Fruit fly (Drosophila melanogaster) whole organism, embryonic: Measurements from ENCODE around the gene tj.
A peak's percentile ranks its signal among the peaks of the same experiment; 100 is the strongest.

Experiments
- Blimp-1 ChIP-seq: fragments of 200-800 bp; sonication (Bioruptor generic); optimal IDR thresholded peaks from 3 replicates; lab custom pipeline; 2018; ENCODE audit warnings: missing biosample characterization, missing genetic modification characterization, mild to moderate bottlenecking, moderate library complexity, missing genetic modification reagents
- CG12236 ChIP-seq: fragments of 200-800 bp; sonication (Bioruptor generic); optimal IDR thresholded peaks from 2 replicates; lab custom pipeline; 2016; ENCODE audit warnings: missing biosample characterization, missing genetic modification characterization
- CG1233 ChIP-seq: fragments of 200-800 bp; sonication (Bioruptor generic); optimal IDR thresholded peaks from 4 replicates; lab custom pipeline; 2018; ENCODE audit warnings: missing biosample characterization, mild to moderate bottlenecking, missing genetic modification characterization
- CG15514 ChIP-seq: fragments of 200-800 bp; sonication (Bioruptor generic); optimal IDR thresholded peaks from 3 replicates; lab custom pipeline; 2017; ENCODE audit warnings: missing biosample characterization, missing genetic modification characterization, mild to moderate bottlenecking, moderate library complexity, missing genetic modification reagents
- CG1602 ChIP-seq: fragments of 200-800 bp; sonication (Bioruptor generic); optimal IDR thresholded peaks from 3 replicates; lab custom pipeline; 2016; ENCODE audit warnings: missing biosample characterization, missing genetic modification characterization
- CG16779 ChIP-seq: fragments of 200-800 bp; sonication (Bioruptor generic); IDR thresholded peaks from 2 replicates; pipeline ENCODE4 v1.3.6; 2022; ENCODE audit warnings: missing biosample characterization, missing genetic modification characterization
- CG17186 ChIP-seq: fragments of 200-800 bp; sonication (Bioruptor generic); optimal IDR thresholded peaks from 3 replicates; lab custom pipeline; 2017; ENCODE audit warnings: missing biosample characterization, missing genetic modification reagents, missing genetic modification characterization
- CG1832 ChIP-seq: fragments of 200-800 bp; sonication (Bioruptor generic); optimal IDR thresholded peaks from 2 replicates; lab custom pipeline; 2017; ENCODE audit warnings: missing biosample characterization, mild to moderate bottlenecking, missing genetic modification characterization, inconsistent platforms
- CG2199 ChIP-seq: fragments of 200-800 bp; sonication (Bioruptor generic); IDR thresholded peaks from 3 replicates; pipeline ENCODE4 v1.3.6; 2022; ENCODE audit warnings: missing biosample characterization, missing genetic modification characterization
- CG30020 ChIP-seq: fragments of 200-800 bp; optimal IDR thresholded peaks from 2 replicates; lab custom pipeline; 2019; ENCODE audit warnings: missing biosample characterization, mild to moderate bottlenecking, missing genetic modification characterization, moderate library complexity
- CG30431 ChIP-seq: fragments of 200-800 bp; sonication (Bioruptor generic); optimal IDR thresholded peaks from 2 replicates; lab custom pipeline; 2017; ENCODE audit warnings: missing biosample characterization, missing genetic modification characterization
- CG3407 ChIP-seq: fragments of 200-800 bp; sonication (Bioruptor generic); optimal IDR thresholded peaks from 2 replicates; lab custom pipeline; 2018; ENCODE audit warnings: missing biosample characterization, mild to moderate bottlenecking, missing genetic modification characterization
- CG34422 ChIP-seq: fragments of 200-800 bp; sonication (Bioruptor generic); IDR thresholded peaks from 3 replicates; pipeline ENCODE4 v1.3.6; 2022; ENCODE audit warnings: missing biosample characterization, missing genetic modification characterization
- CG3847 ChIP-seq: fragments of 200-800 bp; sonication (Bioruptor generic); IDR thresholded peaks from 2 replicates; pipeline ENCODE4 v1.3.6; 2022; ENCODE audit warnings: missing biosample characterization, missing genetic modification characterization
- CG4328 ChIP-seq: fragments of 200-800 bp; sonication (Bioruptor generic); optimal IDR thresholded peaks from 3 replicates; lab custom pipeline; 2017; ENCODE audit warnings: missing biosample characterization, missing genetic modification reagents, missing genetic modification characterization
- CG6689 ChIP-seq: fragments of 200-800 bp; sonication (Bioruptor generic); IDR thresholded peaks from 2 replicates; pipeline ENCODE4 v1.3.6; 2022; ENCODE audit warnings: missing biosample characterization, missing genetic modification characterization
- CG6813 ChIP-seq: fragments of 200-800 bp; sonication (Bioruptor generic); optimal IDR thresholded peaks from 2 replicates; lab custom pipeline; 2017; ENCODE audit warnings: missing biosample characterization, missing genetic modification characterization, mild to moderate bottlenecking, moderate library complexity, missing genetic modification reagents
- CG6854 ChIP-seq: fragments of 200-800 bp; sonication (Bioruptor generic); optimal IDR thresholded peaks from 3 replicates; lab custom pipeline; 2017; ENCODE audit warnings: missing biosample characterization, mild to moderate bottlenecking, missing genetic modification characterization
- CG7963 ChIP-seq: fragments of 200-800 bp; sonication (Bioruptor generic); IDR thresholded peaks from 3 replicates; pipeline ENCODE4 v1.3.6; 2022; ENCODE audit warnings: missing biosample characterization, missing genetic modification characterization; ENCODE audit not compliant: partially characterized antibody
- CG7987 ChIP-seq: fragments of 200-800 bp; sonication (Bioruptor generic); optimal IDR thresholded peaks from 2 replicates; lab custom pipeline; 2018; ENCODE audit warnings: missing biosample characterization, mild to moderate bottlenecking, missing genetic modification characterization, moderate library complexity
- CG9797 ChIP-seq: fragments of 200-800 bp; sonication (Bioruptor generic); optimal IDR thresholded peaks from 3 replicates; lab custom pipeline; 2018; ENCODE audit warnings: missing biosample characterization, mild to moderate bottlenecking, missing genetic modification characterization
- Chrac-16 ChIP-seq: fragments of 200-800 bp; sonication (Bioruptor generic); optimal IDR thresholded peaks from 3 replicates; lab custom pipeline; 2016; ENCODE audit warnings: missing biosample characterization, missing genetic modification characterization
- Doc2 ChIP-seq: fragments of 200-800 bp; sonication (Bioruptor generic); IDR thresholded peaks from 2 replicates; pipeline ENCODE4 v1.3.6; 2022; ENCODE audit warnings: missing biosample characterization, missing genetic modification characterization
- Doc3 ChIP-seq: fragments of 200-800 bp; sonication (Bioruptor generic); IDR thresholded peaks from 3 replicates; pipeline ENCODE4 v1.3.6; 2022; ENCODE audit warnings: missing biosample characterization, missing genetic modification characterization; ENCODE audit not compliant: partially characterized antibody
- Drgx ChIP-seq: fragments of 200-800 bp; sonication (Bioruptor generic); IDR thresholded peaks from 2 replicates; pipeline ENCODE4 v1.3.6; 2022; ENCODE audit warnings: missing biosample characterization, missing genetic modification characterization
- Ets97D ChIP-seq: fragments of 200-800 bp; sonication (Bioruptor generic); optimal IDR thresholded peaks from 3 replicates; lab custom pipeline; 2016; ENCODE audit warnings: missing biosample characterization, missing genetic modification characterization
- Gug ChIP-seq: fragments of 200-800 bp; sonication (Bioruptor generic); IDR thresholded peaks from 4 replicates; pipeline ENCODE4 v1.3.6; 2022; ENCODE audit warnings: missing biosample characterization, missing genetic modification characterization
- HHEX ChIP-seq: fragments of 200-800 bp; sonication (Bioruptor generic); optimal IDR thresholded peaks from 3 replicates; lab custom pipeline; 2017; ENCODE audit warnings: missing biosample characterization, mild to moderate bottlenecking, missing genetic modification characterization, missing genetic modification reagents
- HLH54F ChIP-seq: fragments of 200-800 bp; sonication (Bioruptor generic); optimal IDR thresholded peaks from 3 replicates; lab custom pipeline; 2016; ENCODE audit warnings: missing biosample characterization, missing genetic modification characterization
- HmgD ChIP-seq: fragments of 200-800 bp; sonication (Bioruptor generic); optimal IDR thresholded peaks from 3 replicates; lab custom pipeline; 2016; ENCODE audit warnings: missing biosample characterization, missing genetic modification characterization
- Meics ChIP-seq: fragments of 200-800 bp; sonication (Bioruptor generic); optimal IDR thresholded peaks from 2 replicates; lab custom pipeline; 2017; ENCODE audit warnings: missing biosample characterization, mild to moderate bottlenecking, missing genetic modification characterization
- Myb ChIP-seq: fragments of 200-800 bp; sonication (Bioruptor generic); optimal IDR thresholded peaks from 2 replicates; lab custom pipeline; 2016; ENCODE audit warnings: missing biosample characterization, missing genetic modification characterization
- Sin3A ChIP-seq: fragments of >200 bp; optimal IDR thresholded peaks from 2 replicates; lab custom pipeline; 2018
- Usf ChIP-seq: fragments of 200-800 bp; sonication (Bioruptor generic); optimal IDR thresholded peaks from 2 replicates; lab custom pipeline; 2017; ENCODE audit warnings: missing genotype, missing biosample characterization, missing genetic modification characterization
- Xrp1 ChIP-seq: fragments of 200-800 bp; sonication (Bioruptor generic); IDR thresholded peaks from 2 replicates; pipeline ENCODE4 v1.3.6; 2022; ENCODE audit warnings: missing biosample characterization, missing genetic modification characterization
- al ChIP-seq: fragments of 200-800 bp; sonication (Bioruptor generic); IDR thresholded peaks from 2 replicates; pipeline ENCODE4 v1.3.6; 2022; ENCODE audit warnings: missing biosample characterization, missing genetic modification characterization
- ato ChIP-seq: fragments of 200-800 bp; sonication (Bioruptor generic); IDR thresholded peaks from 2 replicates; pipeline ENCODE4 v1.3.6; 2022; ENCODE audit warnings: missing biosample characterization, missing genetic modification characterization; ENCODE audit not compliant: partially characterized antibody
- bigmax ChIP-seq: fragments of 200-800 bp; sonication (Bioruptor generic); optimal IDR thresholded peaks from 2 replicates; lab custom pipeline; 2018; ENCODE audit warnings: missing biosample characterization, mild to moderate bottlenecking, missing genetic modification characterization
- bowl ChIP-seq: fragments of 200-800 bp; sonication (Bioruptor generic); IDR thresholded peaks from 2 replicates; pipeline ENCODE4 v1.3.6; 2022; ENCODE audit warnings: missing biosample characterization, missing genetic modification characterization
- br ChIP-seq: fragments of >200 bp; optimal IDR thresholded peaks from 2 replicates; lab custom pipeline; 2017
- crp ChIP-seq, 2 experiments: fragments of 200-800 bp; sonication (Bioruptor generic); optimal IDR thresholded peaks; 2 replicates in 1 of 2; 3 replicates in 1 of 2; lab custom pipeline; 2017; ENCODE audit warnings: missing biosample characterization in 2 of 2, missing genetic modification characterization in 2 of 2, mild to moderate bottlenecking in 1 of 2, moderate library complexity in 1 of 2
- dysf ChIP-seq: fragments of 200-800 bp; sonication (Bioruptor generic); IDR thresholded peaks from 3 replicates; pipeline ENCODE4 v1.3.6; 2022; ENCODE audit warnings: missing biosample characterization, missing genetic modification characterization
- her ChIP-seq: fragments of 200-800 bp; sonication (Bioruptor generic); optimal IDR thresholded peaks from 2 replicates; lab custom pipeline; 2016; ENCODE audit warnings: missing biosample characterization, missing genetic modification characterization
- jigr1 ChIP-seq: fragments of 200-800 bp; sonication (Bioruptor generic); IDR thresholded peaks from 3 replicates; pipeline ENCODE4 v1.3.6; 2022; ENCODE audit warnings: missing biosample characterization, missing genetic modification characterization
- lov ChIP-seq, 2 experiments: fragments of 200-800 bp in 1 of 2; fragments of >200 bp in 1 of 2; sonication (Bioruptor generic) in 1 of 2; IDR thresholded peaks in 1 of 2; optimal IDR thresholded peaks in 1 of 2; 2 replicates in 1 of 2; 3 replicates in 1 of 2; pipeline versions ENCODE4 v1.3.6 to Lab custom; 2017 to 2022; ENCODE audit warnings: missing biosample characterization in 1 of 2, missing genetic modification characterization in 1 of 2
- nmo ChIP-seq: fragments of 200-800 bp; sonication (Bioruptor generic); optimal IDR thresholded peaks from 2 replicates; lab custom pipeline; 2018; ENCODE audit warnings: missing biosample characterization, mild to moderate bottlenecking, missing genetic modification characterization, moderate library complexity
- slbo ChIP-seq: fragments of 200-800 bp; sonication (Bioruptor generic); IDR thresholded peaks from 2 replicates; pipeline ENCODE4 v1.3.6; 2022; ENCODE audit warnings: missing biosample characterization, missing genetic modification characterization
- slou ChIP-seq: fragments of 200-800 bp; sonication (Bioruptor generic); optimal IDR thresholded peaks from 3 replicates; lab custom pipeline; 2016; ENCODE audit warnings: missing biosample characterization, missing genetic modification characterization
- trem ChIP-seq: fragments of 200-800 bp; optimal IDR thresholded peaks from 3 replicates; lab custom pipeline; 2019; ENCODE audit warnings: missing biosample characterization, mild to moderate bottlenecking, missing genetic modification characterization, moderate library complexity

Gene tj

dm6 chr2L:19439598-19440230, 24.4 kb upstream of the tj start (continued):
- TF ChIP-seq CG1832 = no peak
- TF ChIP-seq CG4328 (GFP tag; lab: Kevin White, UChicago) = peak; percentile 51
- peak; percentile 65; the same call in 1 of the 2 replicates for TF ChIP-seq CG16779
- TF ChIP-seq slbo = peak; percentile 85
- peak; percentile 62 for TF ChIP-seq CG15514
- TF ChIP-seq Doc2 (GFP tag; lab: Robert Waterston, UW) = no peak
- TF ChIP-seq her (GFP tag; lab: Kevin White, UChicago) = peak; percentile 88
- TF ChIP-seq CG9797 = no peak
- TF ChIP-seq CG30020 (tag; lab: Kevin White, UChicago) = peak; percentile 16
- no peak for TF ChIP-seq CG7963 (GFP tag; lab: Robert Waterston, UW)
- TF ChIP-seq HHEX = peak; percentile 75
- TF ChIP-seq CG30431 (GFP tag; lab: Kevin White, UChicago) = peak; percentile 48
- peak; percentile 45 for TF ChIP-seq CG1233 (GFP tag; lab: Kevin White, UChicago)
- TF ChIP-seq al (GFP tag; lab: Robert Waterston, UW) = peak; percentile 62
- peak; percentile 73 for TF ChIP-seq nmo
- 0 out of 3 replicates have a peak, but pooled peaks have one; percentile 52 for TF ChIP-seq jigr1
- TF ChIP-seq Gug (GFP tag; lab: Robert Waterston, UW) = 0 out of 4 replicates have a peak, but pooled peaks have one; percentile 23
- TF ChIP-seq CG6854 = peak; percentile 52
- TF ChIP-seq Ets97D (GFP tag; lab: Kevin White, UChicago) = peak; percentile 8
- TF ChIP-seq CG34422 (GFP tag; lab: Robert Waterston, UW) = peak; percentile 86
- TF ChIP-seq Drgx (GFP tag; lab: Robert Waterston, UW) = peak; percentile 21; the same call in 1 of the 2 replicates
- peak; percentile 43 for TF ChIP-seq Myb (GFP tag; lab: Kevin White, UChicago)
- peak; percentile 65 for TF ChIP-seq trem (tag; lab: Kevin White, UChicago)
- peak; percentile 59 for TF ChIP-seq CG7987 (GFP tag; lab: Kevin White, UChicago)
- TF ChIP-seq crp (GFP tag; optimal IDR thresholded peaks at IDR 0.05; lab: Kevin White, UChicago) = peak in 1 of 2 experiments; percentile 60
- peak; percentile 24 for TF ChIP-seq CG12236 (GFP tag; lab: Kevin White, UChicago)
- peak; percentile 80 for TF ChIP-seq Xrp1 (GFP tag; lab: Robert Waterston, UW)
- no peak for TF ChIP-seq slou (GFP tag; lab: Kevin White, UChicago)
- no peak for TF ChIP-seq Doc3 (GFP tag; lab: Robert Waterston, UW)
- TF ChIP-seq Blimp-1 (GFP tag; lab: Kevin White, UChicago) = peak; percentile 94
- peak; percentile 81 for TF ChIP-seq Meics (GFP tag; lab: Kevin White, UChicago)
- peak; percentile 33 for TF ChIP-seq CG6813 (GFP tag; lab: Kevin White, UChicago)
- TF ChIP-seq Sin3A = no peak
- peak; percentile 83 for TF ChIP-seq CG1602 (GFP tag; lab: Kevin White, UChicago)
- TF ChIP-seq br = no peak
- TF ChIP-seq Chrac-16 (GFP tag; lab: Kevin White, UChicago) = peak; percentile 60
- peak; percentile 90 for TF ChIP-seq CG3847 (GFP tag; lab: Robert Waterston, UW)
- TF ChIP-seq ato (GFP tag; lab: Robert Waterston, UW) = no peak
- no peak for TF ChIP-seq CG2199 (GFP tag; lab: Robert Waterston, UW)
- no peak for TF ChIP-seq CG17186 (GFP tag; lab: Kevin White, UChicago)
- TF ChIP-seq lov (optimal IDR thresholded peaks at IDR 0.05; lab: Kevin White, UChicago) = no peak
- TF ChIP-seq lov (GFP tag; IDR thresholded peaks at IDR 0.05; lab: Robert Waterston, UW) = peak; percentile 33; the same call in 1 of the 3 replicates
- TF ChIP-seq bowl (GFP tag; lab: Robert Waterston, UW) = peak; percentile 52; the same call in 1 of the 2 replicates
- peak; percentile 84 for TF ChIP-seq dysf
- peak; percentile 88 for TF ChIP-seq HLH54F
- peak; percentile 61 for TF ChIP-seq CG3407 (GFP tag; lab: Kevin White, UChicago)
- TF ChIP-seq HmgD (GFP tag; lab: Kevin White, UChicago) = no peak
- no peak for TF ChIP-seq bigmax (GFP tag; lab: Kevin White, UChicago)
- TF ChIP-seq Usf (GFP tag; lab: Kevin White, UChicago) = peak; percentile 72
- TF ChIP-seq CG6689 (GFP tag; lab: Robert Waterston, UW) = peak; percentile 74
